Fruit fly (Drosophila melanogaster) whole organism, embryonic: ENCODE data around the gene ph-d.

Experiments used
- Ada2b ChIP-seq: fragments of 200-800 bp; sonication (Bioruptor generic); IDR thresholded peaks from 2 replicates; pipeline ENCODE4 v1.3.6; 2022; ENCODE audit warnings: missing biosample characterization, missing genetic modification characterization
- B-H1 ChIP-seq: fragments of 200-800 bp; sonication (Bioruptor generic); IDR thresholded peaks from 3 replicates; pipeline ENCODE4 v1.3.6; 2022; ENCODE audit warnings: missing biosample characterization, missing genetic modification characterization
- CG1024 ChIP-seq: fragments of 200-800 bp; sonication (Bioruptor generic); IDR thresholded peaks from 2 replicates; pipeline ENCODE4 v1.3.6; 2022; ENCODE audit warnings: missing biosample characterization, missing genetic modification characterization
- CG10959 ChIP-seq: fragments of 200-800 bp; sonication (Bioruptor generic); IDR thresholded peaks from 2 replicates; pipeline ENCODE4 v1.3.6; 2022; ENCODE audit warnings: missing biosample characterization, missing genetic modification characterization
- CG12942 ChIP-seq: fragments of 200-800 bp; sonication (Bioruptor generic); optimal IDR thresholded peaks from 3 replicates; lab custom pipeline; 2016; ENCODE audit warnings: missing biosample characterization, missing genetic modification characterization
- CG1529 ChIP-seq: fragments of 200-800 bp; sonication (Bioruptor generic); optimal IDR thresholded peaks from 3 replicates; lab custom pipeline; 2018; ENCODE audit warnings: missing biosample characterization, missing genetic modification characterization
- CG16779 ChIP-seq: fragments of 200-800 bp; sonication (Bioruptor generic); IDR thresholded peaks from 2 replicates; pipeline ENCODE4 v1.3.6; 2022; ENCODE audit warnings: missing biosample characterization, missing genetic modification characterization
- CG16863 ChIP-seq: fragments of 200-800 bp; sonication (Bioruptor generic); optimal IDR thresholded peaks from 3 replicates; lab custom pipeline; 2016; ENCODE audit warnings: missing biosample characterization, missing genetic modification characterization
- CG17186 ChIP-seq: fragments of 200-800 bp; sonication (Bioruptor generic); optimal IDR thresholded peaks from 3 replicates; lab custom pipeline; 2017; ENCODE audit warnings: missing biosample characterization, missing genetic modification reagents, missing genetic modification characterization
- CG17359 ChIP-seq: fragments of 200-800 bp; sonication (Bioruptor generic); optimal IDR thresholded peaks from 3 replicates; lab custom pipeline; 2018; ENCODE audit warnings: missing biosample characterization, mild to moderate bottlenecking, missing genetic modification characterization, moderate library complexity
- CG1792 ChIP-seq: fragments of 200-800 bp; sonication (Bioruptor generic); optimal IDR thresholded peaks from 2 replicates; lab custom pipeline; 2016; ENCODE audit warnings: missing biosample characterization, missing genetic modification characterization
- CG18011 ChIP-seq: fragments of 200-800 bp; sonication (Bioruptor generic); optimal IDR thresholded peaks from 2 replicates; lab custom pipeline; 2017; ENCODE audit warnings: missing biosample characterization, missing genetic modification characterization, mild to moderate bottlenecking, moderate library complexity, missing genotype
- CG2202 ChIP-seq: fragments of 200-800 bp; sonication (Bioruptor generic); optimal IDR thresholded peaks from 2 replicates; lab custom pipeline; 2018; ENCODE audit warnings: missing biosample characterization, mild to moderate bottlenecking, missing genetic modification characterization
- CG2712 ChIP-seq: fragments of 200-800 bp; optimal IDR thresholded peaks from 3 replicates; lab custom pipeline; 2019; ENCODE audit warnings: missing biosample characterization, mild to moderate bottlenecking, missing genetic modification characterization, moderate library complexity
- CG3065 ChIP-seq: fragments of 200-800 bp; sonication (Bioruptor generic); optimal IDR thresholded peaks from 2 replicates; lab custom pipeline; 2016; ENCODE audit warnings: missing biosample characterization, missing genetic modification characterization
- CG3407 ChIP-seq: fragments of 200-800 bp; sonication (Bioruptor generic); optimal IDR thresholded peaks from 2 replicates; lab custom pipeline; 2018; ENCODE audit warnings: missing biosample characterization, mild to moderate bottlenecking, missing genetic modification characterization
- CG34422 ChIP-seq: fragments of 200-800 bp; sonication (Bioruptor generic); IDR thresholded peaks from 3 replicates; pipeline ENCODE4 v1.3.6; 2022; ENCODE audit warnings: missing biosample characterization, missing genetic modification characterization
- CG4424 ChIP-seq: fragments of 200-800 bp; sonication (Bioruptor generic); optimal IDR thresholded peaks from 3 replicates; lab custom pipeline; 2016; ENCODE audit warnings: missing biosample characterization, missing genetic modification characterization
- CG6765 ChIP-seq: fragments of 200-800 bp; sonication (Bioruptor generic); optimal IDR thresholded peaks from 3 replicates; lab custom pipeline; 2017; ENCODE audit warnings: missing biosample characterization, mild to moderate bottlenecking, missing genetic modification characterization
- CG8290 ChIP-seq, 3 experiments: fragments of 200-800 bp; sonication (Bioruptor generic); optimal IDR thresholded peaks; 2 replicates each; lab custom pipeline; 2016 to 2019; ENCODE audit warnings: missing biosample characterization in 3 of 3, missing genetic modification characterization in 3 of 3, mild to moderate bottlenecking in 2 of 3, moderate library complexity in 1 of 3
- CG8388 ChIP-seq: fragments of 200-800 bp; sonication (Bioruptor generic); optimal IDR thresholded peaks from 2 replicates; lab custom pipeline; 2019; ENCODE audit warnings: missing biosample characterization, mild to moderate bottlenecking, missing genetic modification characterization, moderate library complexity
- D ChIP-seq, 2 experiments: fragments of 200-800 bp in 1 of 2; fragments of >200 bp in 1 of 2; sonication (Bioruptor generic) in 1 of 2; optimal IDR thresholded peaks; 2 replicates in 1 of 2; 3 replicates in 1 of 2; lab custom pipeline; 2017; ENCODE audit warnings: mild to moderate bottlenecking in 1 of 2, missing biosample characterization in 1 of 2, missing genetic modification characterization in 1 of 2, missing genetic modification reagents in 1 of 2
- Drgx ChIP-seq: fragments of 200-800 bp; sonication (Bioruptor generic); IDR thresholded peaks from 2 replicates; pipeline ENCODE4 v1.3.6; 2022; ENCODE audit warnings: missing biosample characterization, missing genetic modification characterization
- HHEX ChIP-seq: fragments of 200-800 bp; sonication (Bioruptor generic); optimal IDR thresholded peaks from 3 replicates; lab custom pipeline; 2017; ENCODE audit warnings: missing biosample characterization, mild to moderate bottlenecking, missing genetic modification characterization, missing genetic modification reagents
- HLH3B ChIP-seq: fragments of 200-800 bp; sonication (Bioruptor generic); IDR thresholded peaks from 2 replicates; pipeline ENCODE4 v1.3.6; 2022; ENCODE audit warnings: missing biosample characterization, missing genetic modification characterization
- Hand ChIP-seq: fragments of 200-800 bp; sonication (Bioruptor generic); optimal IDR thresholded peaks from 2 replicates; lab custom pipeline; 2017; ENCODE audit warnings: mild to moderate bottlenecking, missing biosample characterization, missing genetic modification reagents, missing genetic modification characterization
- Hmx ChIP-seq: fragments of 200-800 bp; sonication (Bioruptor generic); optimal IDR thresholded peaks from 2 replicates; lab custom pipeline; 2016; ENCODE audit warnings: missing biosample characterization, missing genetic modification characterization
- Hr51 ChIP-seq, 2 experiments: fragments of 200-800 bp; sonication (Bioruptor generic); optimal IDR thresholded peaks; 2 replicates in 1 of 2; 3 replicates in 1 of 2; lab custom pipeline; 2016 to 2018; ENCODE audit warnings: missing biosample characterization in 2 of 2, missing genetic modification characterization in 2 of 2, mild to moderate bottlenecking in 1 of 2, moderate library complexity in 1 of 2
- Kr ChIP-seq: fragments of 200-800 bp; sonication (Bioruptor generic); optimal IDR thresholded peaks from 2 replicates; lab custom pipeline; 2017; ENCODE audit warnings: missing biosample characterization, mild to moderate bottlenecking, missing genetic modification characterization
- Lim3 ChIP-seq: fragments of 200-800 bp; sonication (Bioruptor generic); IDR thresholded peaks from 2 replicates; pipeline ENCODE4 v1.3.6; 2022; ENCODE audit warnings: missing biosample characterization, missing genetic modification characterization
- Med ChIP-seq: fragments of 200-800 bp; sonication (Bioruptor generic); peaks from one replicate; lab custom pipeline; 2016; ENCODE audit warnings: missing biosample characterization, missing genetic modification characterization, mild to moderate bottlenecking, inconsistent platforms, moderate library complexity
- Nf-YB ChIP-seq: fragments of 200-800 bp; sonication (Bioruptor generic); optimal IDR thresholded peaks from 3 replicates; lab custom pipeline; 2019; ENCODE audit warnings: missing biosample characterization, mild to moderate bottlenecking, missing genetic modification characterization, moderate library complexity
- Pdp1 ChIP-seq, 2 experiments: fragments of 200-800 bp; sonication (Bioruptor generic); optimal IDR thresholded peaks; 3 replicates each; lab custom pipeline; 2016; ENCODE audit warnings: missing biosample characterization in 2 of 2, missing genetic modification characterization in 2 of 2, mild to moderate bottlenecking in 1 of 2, moderate library complexity in 1 of 2
- Ssrp ChIP-seq: fragments of 200-800 bp; sonication (Bioruptor generic); optimal IDR thresholded peaks from 2 replicates; lab custom pipeline; 2018; ENCODE audit warnings: missing biosample characterization, mild to moderate bottlenecking, missing genetic modification characterization, moderate library complexity
- ash1 ChIP-seq: fragments of 200-800 bp; sonication (Bioruptor generic); optimal IDR thresholded peaks from 2 replicates; lab custom pipeline; 2018; ENCODE audit warnings: missing biosample characterization, mild to moderate bottlenecking, missing genetic modification characterization
- az2 ChIP-seq: fragments of 200-800 bp; sonication (Bioruptor generic); optimal IDR thresholded peaks from 3 replicates; lab custom pipeline; 2016; ENCODE audit warnings: missing biosample characterization, missing genetic modification characterization
- bowl ChIP-seq: fragments of 200-800 bp; sonication (Bioruptor generic); IDR thresholded peaks from 2 replicates; pipeline ENCODE4 v1.3.6; 2022; ENCODE audit warnings: missing biosample characterization, missing genetic modification characterization
- dan ChIP-seq: fragments of 200-800 bp; sonication (Bioruptor generic); IDR thresholded peaks from 2 replicates; pipeline ENCODE4 v1.3.6; 2022; ENCODE audit warnings: missing biosample characterization, missing genetic modification characterization
- dimm ChIP-seq: fragments of 200-800 bp; sonication (Bioruptor generic); IDR thresholded peaks from 2 replicates; pipeline ENCODE4 v1.3.6; 2022; ENCODE audit warnings: missing biosample characterization, missing genetic modification characterization
- dmrt99B ChIP-seq: fragments of 200-800 bp; sonication (Bioruptor generic); optimal IDR thresholded peaks from 2 replicates; lab custom pipeline; 2018; ENCODE audit warnings: missing biosample characterization, mild to moderate bottlenecking, missing genetic modification characterization, moderate library complexity
- esg ChIP-seq: fragments of 200-800 bp; sonication (Bioruptor generic); conservative IDR thresholded peaks from 2 replicates; pipeline ENCODE4 v1.3.6; 2022; ENCODE audit warnings: missing biosample characterization, missing genetic modification characterization
- eyg ChIP-seq: fragments of 200-800 bp; sonication (Bioruptor generic); optimal IDR thresholded peaks from 3 replicates; lab custom pipeline; 2016; ENCODE audit warnings: missing biosample characterization, missing genetic modification characterization
- fd102C ChIP-seq: fragments of 200-800 bp; sonication (Bioruptor generic); optimal IDR thresholded peaks from 2 replicates; lab custom pipeline; 2018; ENCODE audit warnings: missing biosample characterization, mild to moderate bottlenecking, missing genetic modification characterization, moderate library complexity
- grau ChIP-seq: fragments of 200-800 bp; optimal IDR thresholded peaks from 3 replicates; lab custom pipeline; 2019; ENCODE audit warnings: missing biosample characterization, mild to moderate bottlenecking, missing genetic modification characterization, moderate library complexity
- ken ChIP-seq: fragments of 200-800 bp; sonication (Bioruptor generic); IDR thresholded peaks from 3 replicates; pipeline ENCODE4 v1.3.6; 2022; ENCODE audit warnings: missing biosample characterization, missing genetic modification characterization
- pho ChIP-seq: fragments of 200-800 bp; sonication (Bioruptor generic); optimal IDR thresholded peaks from 2 replicates; lab custom pipeline; 2016; ENCODE audit warnings: missing biosample characterization, missing genetic modification characterization
- sc ChIP-seq, 3 experiments: fragments of >200 bp in 2 of 3; fragments of 200-800 bp in 1 of 3; sonication (Bioruptor generic) in 1 of 3; optimal IDR thresholded peaks; 2 replicates in 2 of 3; 3 replicates in 1 of 3; lab custom pipeline; 2017; ENCODE audit warnings: mild to moderate bottlenecking in 1 of 3, missing biosample characterization in 1 of 3, missing genetic modification characterization in 1 of 3, missing genetic modification reagents in 1 of 3
- sisA ChIP-seq: fragments of 200-800 bp; sonication (Bioruptor generic); IDR thresholded peaks from 2 replicates; pipeline ENCODE4 v1.3.6; 2022; ENCODE audit warnings: missing biosample characterization, missing genetic modification characterization
- slbo ChIP-seq: fragments of 200-800 bp; sonication (Bioruptor generic); IDR thresholded peaks from 2 replicates; pipeline ENCODE4 v1.3.6; 2022; ENCODE audit warnings: missing biosample characterization, missing genetic modification characterization

Gene ph-d

dm6 chrX:2166129-2166528, 43.0 kb upstream of the ph-d start (continued):
- TF ChIP-seq Hr51 (GFP tag; optimal IDR thresholded peaks at IDR 0.05; lab: Kevin White, UChicago) (peak in 1 of 2 experiments; percentile 36), bowl (no peak), ash1 (no peak), CG34422 (GFP tag; lab: Robert Waterston, UW) (0 out of 3 replicates have a peak, but pooled peaks have one; percentile 15), eyg (no peak), esg (GFP tag; lab: Robert Waterston, UW) (peak; percentile 51), dan (GFP tag; lab: Robert Waterston, UW) (no peak), CG1529 (GFP tag; lab: Kevin White, UChicago) (peak; percentile 17), fd102C (GFP tag; lab: Kevin White, UChicago) (no peak), CG16863 (GFP tag; lab: Kevin White, UChicago) (peak; percentile 34), CG16779 (no peak), HLH3B (GFP tag; lab: Robert Waterston, UW) (peak; percentile 83), CG10959 (no peak), Drgx (GFP tag; lab: Robert Waterston, UW) (peak; percentile 81), CG17186 (GFP tag; lab: Kevin White, UChicago) (peak; percentile 28), slbo (GFP tag; lab: Robert Waterston, UW) (peak; percentile 53), CG8290 (GFP tag; optimal IDR thresholded peaks at IDR 0.05; lab: Kevin White, UChicago) (no peak), CG8290 (tag; optimal IDR thresholded peaks at IDR 0.05; lab: Kevin White, UChicago) (peak in 1 of 2 experiments; percentile 46), Nf-YB (GFP tag; lab: Kevin White, UChicago) (no peak), CG3065 (no peak), CG2712 (tag; lab: Kevin White, UChicago) (peak; percentile 52), Kr (GFP tag; lab: Kevin White, UChicago) (no peak), CG3407 (GFP tag; lab: Kevin White, UChicago) (peak; percentile 13), CG18011 (no peak), az2 (GFP tag; lab: Kevin White, UChicago) (peak; percentile 49), CG6765 (no peak), CG1792 (peak; percentile 22), Hmx (no peak), Ssrp (tag; lab: Kevin White, UChicago) (peak; percentile 49), CG4424 (GFP tag; lab: Kevin White, UChicago) (peak; percentile 47), dmrt99B (tag; lab: Kevin White, UChicago) (peak; percentile 74), CG17359 (tag; lab: Kevin White, UChicago) (peak; percentile 71), ken (peak; percentile 80), CG12942 (GFP tag; lab: Kevin White, UChicago) (peak; percentile 9), Lim3 (no peak), pho (GFP tag; lab: Kevin White, UChicago) (no peak), HHEX (no peak), CG2202 (tag; lab: Kevin White, UChicago) (no peak), D (optimal IDR thresholded peaks at IDR 0.05; lab: Kevin White, UChicago) (no peak), D (GFP tag; optimal IDR thresholded peaks at IDR 0.05; lab: Kevin White, UChicago) (peak; percentile 22), CG8388 (GFP tag; lab: Kevin White, UChicago) (peak; percentile 56), sc (optimal IDR thresholded peaks at IDR 0.05; lab: Kevin White, UChicago) (no peak), sc (GFP tag; optimal IDR thresholded peaks at IDR 0.05; lab: Kevin White, UChicago) (peak; percentile 21), Hand (GFP tag; lab: Kevin White, UChicago) (no peak), dimm (GFP tag; lab: Robert Waterston, UW) (peak; percentile 43; the same call in 1 of the 2 replicates), grau (peak; percentile 19), sisA (peak; percentile 80), B-H1 (GFP tag; lab: Robert Waterston, UW) (peak; percentile 37; the same call in 2 of the 3 replicates), CG1024 (GFP tag; lab: Robert Waterston, UW) (peak; percentile 47; the same call in 1 of the 2 replicates), Ada2b (peak; percentile 43), Pdp1 (GFP tag; optimal IDR thresholded peaks at IDR 0.05; lab: Kevin White, UChicago) (no peak), Med (GFP tag; lab: Kevin White, UChicago) (peak; percentile 11)
